Worm (Caenorhabditis elegans) whole organism, L2 larva: ENCODE measurements around the gene snu-23.

ENCODE experiments used
- ama-1 ChIP-seq: fragments of 150-350 bp; optimal IDR thresholded peaks from 2 replicates; lab custom pipeline; 2018; ENCODE audit warnings: inconsistent platforms
- lsy-2 ChIP-seq, 2 experiments: fragments of 150-350 bp in 1 of 2; sonication (generic microtip) in 1 of 2; optimal IDR thresholded peaks; 2 replicates each; lab custom pipeline; 2014 to 2017; ENCODE audit warnings: missing biosample characterization in 2 of 2, missing genetic modification characterization in 2 of 2
- snpc-4 ChIP-seq: fragments of 150-350 bp; optimal IDR thresholded peaks from 2 replicates; lab custom pipeline; 2014; ENCODE audit warnings: missing biosample characterization, missing genetic modification characterization
- unc-62 ChIP-seq: fragments of 150-350 bp; optimal IDR thresholded peaks from 2 replicates; lab custom pipeline; 2014; ENCODE audit warnings: missing biosample characterization, missing genetic modification reagents, missing genetic modification characterization

ce11 chrIII:7805253-7805652 lies 35.3 kb upstream of the snu-23 start:
- TF ChIP-seq lsy-2 (tag; optimal IDR thresholded peaks at IDR 0.05; lab: Kevin White, UChicago) (no peak), unc-62 (GFP tag; lab: Kevin White, UChicago) (no peak), snpc-4 (tag; lab: Kevin White, UChicago) (no peak), ama-1 (no peak)
